Worm (Caenorhabditis elegans) whole organism, L4 larva: ENCODE data around the gene cept-1.
A peak's percentile ranks its signal among the peaks of the same experiment; 100 is the strongest.

Experiments
- F37D6.2 ChIP-seq: sonication (generic microtip); optimal IDR thresholded peaks from 2 replicates; lab custom pipeline; 2016; ENCODE audit warnings: mild to moderate bottlenecking, missing genetic modification characterization, missing compliant biosample characterization
- F44E2.7 ChIP-seq: fragments of 200-800 bp; sonication (Bioruptor generic); IDR thresholded peaks from 2 replicates; pipeline ENCODE4 v2.1.2; 2022; ENCODE audit warnings: missing genetic modification characterization, missing compliant biosample characterization
- Y5F2A.4 ChIP-seq: fragments of 200-800 bp; sonication (Bioruptor generic); optimal IDR thresholded peaks from 2 replicates; lab custom pipeline; 2018; ENCODE audit warnings: mild to moderate bottlenecking, missing genetic modification characterization, missing compliant biosample characterization
- ZK546.5 ChIP-seq, 2 experiments: sonication (generic microtip); optimal IDR thresholded peaks; 2 replicates each; lab custom pipeline; 2017; ENCODE audit warnings: missing biosample characterization in 2 of 2, missing genetic modification characterization in 2 of 2
- aha-1 ChIP-seq: fragments of 150-350 bp; peaks from one replicate; lab custom pipeline; 2014; ENCODE audit warnings: missing biosample characterization, missing genetic modification characterization
- ceh-20 ChIP-seq: fragments of 200-800 bp; sonication (Bioruptor generic); IDR thresholded peaks from 2 replicates; pipeline ENCODE4 v1.3.6; 2022; ENCODE audit warnings: missing genetic modification reagents, missing genetic modification characterization, missing compliant biosample characterization
- ceh-28 ChIP-seq: fragments of 150-350 bp; optimal IDR thresholded peaks from 2 replicates; lab custom pipeline; 2014; ENCODE audit warnings: missing biosample characterization, missing genetic modification reagents, missing genetic modification characterization
- ceh-44 ChIP-seq: fragments of 200-800 bp; sonication (Bioruptor generic); IDR thresholded peaks from 2 replicates; pipeline ENCODE4 v1.3.6; 2022; ENCODE audit warnings: missing genetic modification reagents, missing genetic modification characterization, missing compliant biosample characterization
- ceh-62 ChIP-seq: sonication (generic microtip); optimal IDR thresholded peaks from 2 replicates; lab custom pipeline; 2017; ENCODE audit warnings: missing biosample characterization, missing genetic modification characterization
- ceh-82 ChIP-seq: sonication (generic microtip); optimal IDR thresholded peaks from 2 replicates; lab custom pipeline; 2017; ENCODE audit warnings: missing biosample characterization, missing genetic modification characterization
- dmd-6 ChIP-seq: fragments of 200-800 bp; sonication (Bioruptor generic); IDR thresholded peaks from 2 replicates; pipeline ENCODE4 v1.3.6; 2022; ENCODE audit warnings: missing genetic modification reagents, missing genetic modification characterization, missing compliant biosample characterization
- duxl-1 ChIP-seq: sonication (generic microtip); optimal IDR thresholded peaks from 2 replicates; lab custom pipeline; 2016; ENCODE audit warnings: mild to moderate bottlenecking, missing genetic modification characterization, moderate library complexity, missing compliant biosample characterization; ENCODE audit not compliant: poor library complexity
- fkh-10 ChIP-seq: fragments of 150-350 bp; optimal IDR thresholded peaks from 2 replicates; lab custom pipeline; 2014; ENCODE audit warnings: missing biosample characterization, missing genetic modification reagents, missing genetic modification characterization
- gei-8 ChIP-seq: fragments of 200-800 bp; sonication (Bioruptor generic); optimal IDR thresholded peaks from 2 replicates; lab custom pipeline; 2018; ENCODE audit warnings: mild to moderate bottlenecking, missing genetic modification characterization, missing compliant biosample characterization
- hif-1 ChIP-seq, 2 experiments: sonication (generic microtip); optimal IDR thresholded peaks; 2 replicates each; lab custom pipeline; 2016 to 2017; ENCODE audit warnings: missing compliant biosample characterization in 2 of 2, missing genetic modification characterization in 2 of 2, missing genetic modification reagents in 2 of 2, missing genotype in 2 of 2, mild to moderate bottlenecking in 1 of 2
- lin-1 ChIP-seq: fragments of 200-800 bp; sonication (Bioruptor generic); IDR thresholded peaks from 2 replicates; pipeline ENCODE4 v1.3.6; 2022; ENCODE audit warnings: missing genetic modification reagents, missing genetic modification characterization, missing compliant biosample characterization
- mdl-1 ChIP-seq, 2 experiments: fragments of 150-350 bp in 1 of 2; sonication (generic microtip) in 1 of 2; optimal IDR thresholded peaks; 2 replicates each; lab custom pipeline; 2014 to 2017; ENCODE audit warnings: missing biosample characterization in 2 of 2, missing genetic modification characterization in 2 of 2
- nhr-28 ChIP-seq: fragments of 150-350 bp; optimal IDR thresholded peaks from 2 replicates; lab custom pipeline; 2014; ENCODE audit warnings: missing biosample characterization, missing genetic modification characterization
- nhr-41 ChIP-seq: fragments of 200-800 bp; sonication (Bioruptor generic); IDR thresholded peaks from 2 replicates; pipeline ENCODE4 v1.3.6; 2022; ENCODE audit warnings: missing genetic modification reagents, missing genetic modification characterization, missing compliant biosample characterization
- nhr-76 ChIP-seq: fragments of 150-350 bp; optimal IDR thresholded peaks from 2 replicates; lab custom pipeline; 2014; ENCODE audit warnings: missing biosample characterization, missing genetic modification characterization
- php-3 ChIP-seq: fragments of 200-800 bp; sonication (Bioruptor generic); IDR thresholded peaks from 2 replicates; pipeline ENCODE4 v1.3.6; 2022; ENCODE audit warnings: missing genetic modification reagents, missing genetic modification characterization, missing compliant biosample characterization
- saeg-2 ChIP-seq: fragments of 200-800 bp; sonication (Bioruptor generic); IDR thresholded peaks from 2 replicates; pipeline ENCODE4 v1.3.6; 2022; ENCODE audit warnings: missing genetic modification reagents, missing genetic modification characterization, missing compliant biosample characterization
- skn-1 ChIP-seq: fragments of 150-350 bp; optimal IDR thresholded peaks from 2 replicates; lab custom pipeline; 2014; ENCODE audit warnings: missing biosample characterization, missing genetic modification characterization
- snpc-1.2 ChIP-seq: fragments of 200-800 bp; sonication (Bioruptor generic); IDR thresholded peaks from 2 replicates; pipeline ENCODE4 v1.3.6; 2022; ENCODE audit warnings: missing genetic modification reagents, missing genetic modification characterization, missing compliant biosample characterization
- unc-62 ChIP-seq, 3 experiments: fragments of 150-350 bp in 1 of 3; sonication (generic microtip); optimal IDR thresholded peaks in 2 of 3; peaks in 1 of 3; 1 replicate in 1 of 3; 2 replicates in 2 of 3; lab custom pipeline; 2014 to 2017; ENCODE audit warnings: missing biosample characterization in 3 of 3, missing genetic modification characterization in 3 of 3, missing genetic modification reagents in 3 of 3, missing genotype in 1 of 3
- zfp-2 ChIP-seq: sonication (generic microtip); optimal IDR thresholded peaks from 2 replicates; lab custom pipeline; 2016; ENCODE audit warnings: mild to moderate bottlenecking, missing genetic modification characterization, missing compliant biosample characterization
- ztf-7 ChIP-seq: fragments of 150-350 bp; optimal IDR thresholded peaks from 2 replicates; lab custom pipeline; 2014; ENCODE audit warnings: missing biosample characterization, missing genetic modification characterization

Gene cept-1

ce11 chrX:12761778-12762177 lies at the start of gene cept-1:
Gene cept-1, plus strand, starts transcription at chrX:12762078.
- TF ChIP-seq dmd-6 (GFP tag; lab: Robert Waterston, UW), result 0 out of 2 replicates have a peak, but pooled peaks have one; percentile 4
- TF ChIP-seq F37D6.2 (tag; lab: Kevin White, UChicago), result no peak

ce11 chrX:12712353-12712752 lies 49.5 kb upstream of the cept-1 start, which contains the start of gene rgs-2:
Gene rgs-2, plus strand, starts transcription at chrX:12712653.
- TF ChIP-seq unc-62 (GFP tag; optimal IDR thresholded peaks at IDR 0.05 in 1 of 2; lab: Kevin White, UChicago), result no peak
- no peak for TF ChIP-seq unc-62 (tag; optimal IDR thresholded peaks at IDR 0.05; lab: Kevin White, UChicago)
- TF ChIP-seq mdl-1 (tag; optimal IDR thresholded peaks at IDR 0.05; lab: Kevin White, UChicago), result no peak
- TF ChIP-seq gei-8 (GFP tag; lab: Kevin White, UChicago), result no peak
- TF ChIP-seq Y5F2A.4, result no peak
- TF ChIP-seq ceh-20 (GFP tag; lab: Robert Waterston, UW), result no peak
- TF ChIP-seq F44E2.7 (GFP tag; lab: Robert Waterston, UW), result no peak
- no peak for TF ChIP-seq fkh-10 (GFP tag; lab: Kevin White, UChicago)
- TF ChIP-seq aha-1 (tag; lab: Kevin White, UChicago), result no peak
- no peak for TF ChIP-seq zfp-2 (tag; lab: Kevin White, UChicago)
- TF ChIP-seq ceh-62, result no peak
- TF ChIP-seq saeg-2 (GFP tag; lab: Robert Waterston, UW), result no peak
- no peak for TF ChIP-seq skn-1 (tag; lab: Kevin White, UChicago)

DNA sequence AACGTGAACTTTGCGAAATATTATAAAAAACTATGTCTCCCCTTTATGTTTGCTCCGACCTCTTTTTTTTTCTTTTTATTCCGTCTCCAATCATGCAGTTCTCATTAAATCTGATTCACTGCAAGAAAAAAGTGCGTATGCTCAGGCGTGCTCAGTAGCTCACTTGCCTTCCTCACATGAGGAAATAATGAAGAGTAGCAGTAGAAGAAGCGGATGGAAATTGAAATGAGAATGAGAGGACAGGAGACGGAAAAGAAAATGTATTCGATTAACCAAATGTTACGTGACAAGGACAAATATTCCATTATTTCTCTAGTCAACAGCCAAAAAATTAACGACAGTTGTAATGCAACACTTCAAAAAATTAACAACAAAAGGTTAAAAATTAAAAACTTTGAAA lies 48.9 kb upstream of the cept-1 start:
- no peak for TF ChIP-seq snpc-1.2
- peak in 1 of 2 experiments; percentile 19 for TF ChIP-seq hif-1 (tag; optimal IDR thresholded peaks at IDR 0.05; lab: Kevin White, UChicago)
- no peak for TF ChIP-seq ceh-44
- no peak for TF ChIP-seq nhr-76 (tag; lab: Kevin White, UChicago)
- no peak for TF ChIP-seq ztf-7 (tag; lab: Kevin White, UChicago)
- peak; percentile 98 for TF ChIP-seq aha-1 (tag; lab: Kevin White, UChicago)

ce11 chrX:12721429-12721828 lies 40.4 kb upstream of the cept-1 start:
- TF ChIP-seq aha-1 (tag; lab: Kevin White, UChicago), result peak; percentile 98
- TF ChIP-seq saeg-2 (GFP tag; lab: Robert Waterston, UW), result no peak

DNA sequence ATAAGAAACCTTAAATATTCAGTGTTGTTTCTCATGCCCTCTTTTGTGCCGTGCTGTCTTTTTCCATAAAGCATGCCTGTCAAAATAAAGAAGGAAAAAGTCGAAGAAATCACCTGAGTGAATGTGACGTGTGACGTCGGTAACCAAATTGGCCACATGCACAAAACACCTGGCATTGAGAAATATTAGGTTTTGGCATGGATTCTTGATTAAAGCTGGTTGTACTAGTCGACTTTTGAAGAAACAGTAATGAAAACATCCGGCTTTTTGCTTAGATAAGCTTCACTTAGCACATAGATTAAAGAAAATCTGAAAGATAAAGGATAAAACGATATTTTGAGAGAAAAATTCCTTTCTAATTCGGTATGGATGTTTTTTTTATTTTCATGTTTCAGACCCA lies 35.7 kb upstream of the cept-1 start:
- no peak for TF ChIP-seq ceh-28 (tag; lab: Kevin White, UChicago)
- TF ChIP-seq ceh-82 (tag; lab: Kevin White, UChicago), result no peak
- TF ChIP-seq aha-1 (tag; lab: Kevin White, UChicago), result peak; percentile 91
- TF ChIP-seq ZK546.5 (tag; optimal IDR thresholded peaks at IDR 0.05; lab: Kevin White, UChicago), result no peak

DNA sequence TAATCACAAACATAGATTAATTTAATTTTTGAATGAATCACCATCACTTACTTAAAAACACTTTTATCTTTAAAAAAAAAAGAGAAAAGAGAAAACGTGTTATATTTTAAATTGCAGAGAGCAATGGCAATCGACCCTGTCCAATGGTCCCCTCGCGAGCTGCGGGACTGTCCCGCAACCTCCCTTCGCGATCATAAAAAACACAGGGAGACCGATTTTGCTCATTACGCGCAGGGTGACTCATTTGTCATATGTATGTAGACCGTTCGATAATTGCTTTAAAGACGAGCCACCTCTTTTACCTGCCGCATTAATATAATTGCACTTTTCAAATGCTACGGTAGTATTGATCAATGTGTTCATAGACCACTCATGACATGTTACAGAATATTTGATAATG lies 31.8 kb upstream of the cept-1 start:
- TF ChIP-seq nhr-41 (no peak), duxl-1 (tag; lab: Kevin White, UChicago) (peak; percentile 27)

DNA sequence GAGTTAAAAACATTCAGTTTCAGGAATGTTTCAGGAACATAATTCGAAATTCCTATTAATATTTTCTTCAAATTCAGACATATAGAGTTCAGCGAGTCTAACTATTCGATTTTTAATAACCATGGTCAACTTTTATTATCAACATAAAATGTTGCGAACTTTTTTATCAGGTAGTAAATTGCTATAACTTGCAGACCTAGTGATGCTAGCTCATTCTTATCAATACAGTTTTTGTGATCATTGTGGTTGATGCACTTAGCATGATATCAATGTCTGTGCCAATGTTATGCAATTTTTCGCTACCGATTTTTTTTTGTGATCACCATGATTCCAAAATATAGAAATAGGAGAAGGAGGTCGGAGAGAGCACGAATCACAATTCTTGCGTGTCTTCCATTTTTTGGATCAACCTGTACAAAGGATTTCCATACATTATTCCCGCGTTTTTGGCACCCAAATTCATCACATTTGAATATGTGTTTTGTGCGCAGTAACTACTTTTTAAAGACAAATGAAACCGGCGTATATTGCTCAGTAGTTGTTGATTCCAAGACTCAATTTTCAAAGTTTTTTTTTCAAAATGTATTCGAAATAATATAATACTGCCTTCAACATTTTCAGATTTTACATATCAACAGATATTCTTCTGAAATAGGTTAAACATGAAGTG lies 30.6 kb upstream of the cept-1 start, which contains the start of gene pgp-12:
pgp-12 (plus strand) TSS at position 620 of the 670 bp plus-strand sequence.
- TF ChIP-seq F44E2.7 (GFP tag; lab: Robert Waterston, UW) (no peak), nhr-28 (tag; lab: Kevin White, UChicago) (peak; percentile 41), dmd-6 (GFP tag; lab: Robert Waterston, UW) (peak; percentile 47), php-3 (GFP tag; lab: Robert Waterston, UW) (peak; percentile 65), lin-1 (GFP tag; lab: Robert Waterston, UW) (no peak)
